Worm (Caenorhabditis elegans): ENCODE results near the gene W01B6.8.

- TF ChIP-seq nhr-77 (tag; optimal IDR thresholded peaks at IDR 0.05) (no peak), unc-62 (GFP tag; optimal IDR thresholded peaks at IDR 0.05 in 1 of 2) (no peak), unc-62 (tag; optimal IDR thresholded peaks at IDR 0.05) (no peak), madf-9 (GFP tag; conservative IDR thresholded peaks at IDR 0.05) (no peak), skn-1 (tag; optimal IDR thresholded peaks at IDR 0.05) (no peak)
Measured at ce11 chrIV:10095171-10095570, 11.0 kb upstream of the W01B6.8 start, which contains the start of the genes C04G2.5 and msp-36.
